Worm (Caenorhabditis elegans) whole organism, L2 larva: ENCODE results near the gene prp-21.
"Not testable (repeated sequence)": the region's sequence is repeated elsewhere in the genome, so short reads cannot be mapped to it uniquely, and the experiment has no call there.

ENCODE experiments used
- Y55F3AM.14 ChIP-seq: fragments of 200-800 bp; sonication (Bioruptor generic); optimal IDR thresholded peaks from 2 replicates; lab custom pipeline; 2018; ENCODE audit warnings: mild to moderate bottlenecking, missing genetic modification characterization, missing compliant biosample characterization
- ZK546.5 ChIP-seq: sonication (generic microtip); optimal IDR thresholded peaks from 2 replicates; lab custom pipeline; 2017; ENCODE audit warnings: missing biosample characterization, missing genetic modification characterization
- alr-1 ChIP-seq: fragments of 150-350 bp; optimal IDR thresholded peaks from 2 replicates; lab custom pipeline; 2014; ENCODE audit warnings: missing biosample characterization, missing genetic modification characterization
- ceh-16 ChIP-seq: fragments of 150-350 bp; optimal IDR thresholded peaks from 2 replicates; lab custom pipeline; 2014; ENCODE audit warnings: missing biosample characterization, missing genetic modification characterization
- lin-39 ChIP-seq: fragments of 150-350 bp; optimal IDR thresholded peaks from 2 replicates; lab custom pipeline; 2014; ENCODE audit warnings: missing biosample characterization, missing genetic modification reagents, missing genetic modification characterization
- nhr-12 ChIP-seq: fragments of 150-350 bp; optimal IDR thresholded peaks from 2 replicates; lab custom pipeline; 2014; ENCODE audit warnings: missing biosample characterization, missing genetic modification characterization
- nhr-25 ChIP-seq: fragments of 150-350 bp; sonication (generic microtip); optimal IDR thresholded peaks from 3 replicates; lab custom pipeline; 2014; ENCODE audit warnings: missing biosample characterization, missing genetic modification characterization
- sem-4 ChIP-seq: fragments of 150-350 bp; optimal IDR thresholded peaks from 2 replicates; lab custom pipeline; 2014; ENCODE audit warnings: missing biosample characterization, missing genetic modification reagents, missing genetic modification characterization
- zag-1 ChIP-seq: fragments of 150-350 bp; optimal IDR thresholded peaks from 2 replicates; lab custom pipeline; 2014; ENCODE audit warnings: missing biosample characterization, missing genetic modification characterization

prp-21 gene

DNA sequence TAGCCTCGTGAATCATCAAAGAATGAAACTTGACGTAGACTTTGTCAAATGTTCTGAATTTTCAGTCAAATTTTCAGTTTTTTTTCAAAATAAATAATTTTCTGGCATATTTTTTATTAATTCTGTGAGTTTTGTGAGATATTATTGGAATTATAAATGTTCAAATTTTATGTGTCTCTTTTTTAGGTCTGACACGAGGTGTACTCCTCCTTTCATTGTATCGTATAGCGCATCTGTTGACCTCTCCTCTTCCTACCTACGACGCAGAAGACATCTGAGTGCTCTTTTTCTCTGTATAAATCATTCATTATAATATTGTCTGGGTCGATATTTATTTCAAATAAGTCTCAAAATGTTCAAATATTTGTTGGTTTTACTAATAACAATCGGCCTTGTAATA lies 50.6 kb downstream of the prp-21 start, which contains the start of gene T27A1.3:
Gene T27A1.3, plus strand, starts transcription at position 301 of the 400 bp plus-strand sequence.
- not testable (repeated sequence) for TF ChIP-seq lin-39 (tag; lab: Kevin White, UChicago); nhr-12 (tag; lab: Kevin White, UChicago); sem-4

DNA sequence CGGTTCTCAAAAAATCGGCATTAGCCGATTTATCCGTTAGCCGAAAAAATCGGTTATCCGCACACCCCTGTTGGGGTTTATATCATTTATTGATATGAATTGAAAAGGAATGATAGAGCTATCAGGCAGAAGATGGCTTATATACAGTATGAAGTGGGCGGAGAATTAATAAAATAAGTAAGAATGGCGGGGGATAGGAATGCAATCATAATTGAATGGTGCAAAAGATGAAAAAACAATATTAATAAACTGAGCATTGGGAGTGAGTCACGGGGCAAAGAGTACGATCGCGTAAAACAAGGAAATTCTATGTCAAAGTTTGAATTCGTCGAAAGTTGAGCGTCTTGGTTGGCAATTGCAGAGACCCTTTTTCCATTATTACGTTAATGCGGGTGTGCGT lies 52.1 kb downstream of the prp-21 start, which contains the start of gene T27A1.2:
Gene T27A1.2, minus strand, starts transcription at position 101 of the 400 bp plus-strand sequence.
- TF ChIP-seq nhr-25 (tag; lab: Kevin White, UChicago) (no peak), ZK546.5 (tag; lab: Kevin White, UChicago) (no peak), ceh-16 (tag; lab: Kevin White, UChicago) (no peak), alr-1 (tag; lab: Kevin White, UChicago) (no peak), Y55F3AM.14 (GFP tag; lab: Kevin White, UChicago) (no peak), zag-1 (tag; lab: Kevin White, UChicago) (no peak), lin-39 (tag; lab: Kevin White, UChicago) (no peak)
- TF ChIP-seq, all 48 proteins: peak for 0
